Fruit fly (Drosophila melanogaster) whole organism, prepupa: Measurements from ENCODE around the gene CG33941.

Source experiments
- CG10631 ChIP-seq: fragments of 200-800 bp; sonication (Bioruptor generic); optimal IDR thresholded peaks from 2 replicates; lab custom pipeline; 2016; ENCODE audit warnings: missing biosample characterization, missing genetic modification characterization
- CG11294 ChIP-seq: fragments of 200-800 bp; sonication (Bioruptor generic); IDR thresholded peaks from 2 replicates; pipeline ENCODE4 v1.3.6; 2022; ENCODE audit warnings: missing biosample characterization, missing genetic modification characterization
- CG11762 ChIP-seq: fragments of 200-800 bp; sonication (Bioruptor generic); optimal IDR thresholded peaks from 3 replicates; lab custom pipeline; 2016; ENCODE audit warnings: missing biosample characterization, missing genetic modification characterization; ENCODE audit not compliant: insufficient read depth
- CG11902 ChIP-seq: fragments of 200-800 bp; sonication (Bioruptor generic); optimal IDR thresholded peaks from 3 replicates; lab custom pipeline; 2016; ENCODE audit warnings: missing biosample characterization, missing genetic modification characterization
- CG15336 ChIP-seq: fragments of 200-800 bp; sonication (Bioruptor generic); IDR thresholded peaks from 2 replicates; pipeline ENCODE4 v1.3.6; 2022; ENCODE audit warnings: missing biosample characterization, missing genetic modification characterization
- CG1621 ChIP-seq: fragments of 200-800 bp; sonication (Bioruptor generic); optimal IDR thresholded peaks from 3 replicates; lab custom pipeline; 2018; ENCODE audit warnings: missing biosample characterization, mild to moderate bottlenecking, missing genetic modification characterization
- CG16779 ChIP-seq: fragments of 200-800 bp; sonication (Bioruptor generic); optimal IDR thresholded peaks from 3 replicates; lab custom pipeline; 2017; ENCODE audit warnings: missing biosample characterization, mild to moderate bottlenecking, missing genetic modification characterization
- CG3032 ChIP-seq: fragments of 200-800 bp; optimal IDR thresholded peaks from 2 replicates; lab custom pipeline; 2019; ENCODE audit warnings: missing biosample characterization, mild to moderate bottlenecking, missing genetic modification characterization, moderate library complexity
- CG6792 ChIP-seq: fragments of 200-800 bp; sonication (Bioruptor generic); optimal IDR thresholded peaks from 3 replicates; lab custom pipeline; 2016; ENCODE audit warnings: missing biosample characterization, missing genetic modification characterization
- CG6808 ChIP-seq: fragments of 200-800 bp; sonication (Bioruptor generic); optimal IDR thresholded peaks from 3 replicates; lab custom pipeline; 2017; ENCODE audit warnings: missing biosample characterization, missing genetic modification characterization, mild to moderate bottlenecking, moderate library complexity, missing genetic modification reagents
- CG6854 ChIP-seq: fragments of 200-800 bp; sonication (Bioruptor generic); optimal IDR thresholded peaks from 2 replicates; lab custom pipeline; 2017; ENCODE audit warnings: missing biosample characterization, mild to moderate bottlenecking, missing genetic modification characterization
- CG8319 ChIP-seq: fragments of 200-800 bp; sonication (Bioruptor generic); optimal IDR thresholded peaks from 3 replicates; lab custom pipeline; 2016; ENCODE audit warnings: missing biosample characterization, missing genetic modification characterization
- CG8632 ChIP-seq: fragments of 200-800 bp; sonication (Bioruptor generic); optimal IDR thresholded peaks from 3 replicates; lab custom pipeline; 2016; ENCODE audit warnings: missing biosample characterization, missing genetic modification characterization
- CG9139 ChIP-seq: fragments of 200-800 bp; sonication (Bioruptor generic); optimal IDR thresholded peaks from 3 replicates; lab custom pipeline; 2017; ENCODE audit warnings: missing biosample characterization, mild to moderate bottlenecking, missing genetic modification characterization
- Eip75B ChIP-seq: fragments of 200-800 bp; sonication (Bioruptor generic); optimal IDR thresholded peaks from 3 replicates; lab custom pipeline; 2016; ENCODE audit warnings: missing biosample characterization, missing genetic modification characterization
- Eip78C ChIP-seq: fragments of 200-800 bp; sonication (Bioruptor generic); peaks from one replicate; lab custom pipeline; 2016; ENCODE audit warnings: missing biosample characterization, missing genetic modification characterization
- Eip93F ChIP-seq: fragments of 200-800 bp; sonication (Bioruptor generic); optimal IDR thresholded peaks from 2 replicates; lab custom pipeline; 2016; ENCODE audit warnings: missing biosample characterization, mild to moderate bottlenecking, missing genetic modification characterization
- Ets21C ChIP-seq: fragments of 200-800 bp; sonication (Bioruptor generic); optimal IDR thresholded peaks from 3 replicates; lab custom pipeline; 2016; ENCODE audit warnings: missing biosample characterization, missing genetic modification characterization
- Ets96B ChIP-seq: fragments of 200-800 bp; optimal IDR thresholded peaks from 2 replicates; lab custom pipeline; 2019; ENCODE audit warnings: missing biosample characterization, mild to moderate bottlenecking, missing genetic modification characterization, moderate library complexity
- Gug ChIP-seq: fragments of 200-800 bp; sonication (Bioruptor generic); IDR thresholded peaks from 2 replicates; pipeline ENCODE4 v1.3.6; 2022; ENCODE audit warnings: missing biosample characterization, missing genetic modification characterization
- Hr4 ChIP-seq: fragments of 200-800 bp; sonication (Bioruptor generic); optimal IDR thresholded peaks from 3 replicates; lab custom pipeline; 2016; ENCODE audit warnings: missing biosample characterization, missing genetic modification characterization
- OdsH ChIP-seq: fragments of 200-800 bp; sonication (Bioruptor generic); optimal IDR thresholded peaks from 3 replicates; lab custom pipeline; 2016; ENCODE audit warnings: missing biosample characterization, missing genetic modification characterization
- Smox ChIP-seq: fragments of 200-800 bp; sonication (Bioruptor generic); optimal IDR thresholded peaks from 3 replicates; lab custom pipeline; 2016; ENCODE audit warnings: missing biosample characterization, missing genetic modification characterization
- Sox14 ChIP-seq: fragments of 200-800 bp; sonication (Bioruptor generic); optimal IDR thresholded peaks from 3 replicates; lab custom pipeline; 2016; ENCODE audit warnings: missing biosample characterization, missing genetic modification characterization
- Sox15 ChIP-seq: fragments of 200-800 bp; sonication (Bioruptor generic); optimal IDR thresholded peaks from 3 replicates; lab custom pipeline; 2016; ENCODE audit warnings: missing biosample characterization, missing genetic modification characterization
- achi ChIP-seq: fragments of 200-800 bp; sonication (Bioruptor generic); optimal IDR thresholded peaks from 3 replicates; lab custom pipeline; 2016; ENCODE audit warnings: missing biosample characterization, missing genetic modification characterization
- acj6 ChIP-seq: fragments of 200-800 bp; sonication (Bioruptor generic); optimal IDR thresholded peaks from 3 replicates; lab custom pipeline; 2016; ENCODE audit warnings: missing biosample characterization, missing genetic modification characterization
- cyc ChIP-seq: fragments of 200-800 bp; sonication (Bioruptor generic); optimal IDR thresholded peaks from 3 replicates; lab custom pipeline; 2016; ENCODE audit warnings: missing biosample characterization, missing genetic modification characterization
- dsx ChIP-seq: fragments of 200-800 bp; optimal IDR thresholded peaks from 3 replicates; lab custom pipeline; 2019; ENCODE audit warnings: missing biosample characterization, mild to moderate bottlenecking, missing genetic modification characterization, moderate library complexity; ENCODE audit not compliant: poor library complexity, severe bottlenecking
- eg ChIP-seq: fragments of 200-800 bp; sonication (Bioruptor generic); IDR thresholded peaks from 3 replicates; pipeline ENCODE4 v1.3.6; 2022; ENCODE audit warnings: missing biosample characterization, missing genetic modification characterization
- esn ChIP-seq: fragments of 200-800 bp; sonication (Bioruptor generic); optimal IDR thresholded peaks from 2 replicates; lab custom pipeline; 2016; ENCODE audit warnings: missing biosample characterization, mild to moderate bottlenecking, missing genetic modification characterization, moderate library complexity
- fd59A ChIP-seq: fragments of 200-800 bp; sonication (Bioruptor generic); optimal IDR thresholded peaks from 2 replicates; lab custom pipeline; 2017; ENCODE audit warnings: missing biosample characterization, mild to moderate bottlenecking, missing genetic modification characterization, missing genetic modification reagents
- fkh ChIP-seq: fragments of 200-800 bp; sonication (Bioruptor generic); optimal IDR thresholded peaks from 3 replicates; lab custom pipeline; 2017; ENCODE audit warnings: missing biosample characterization, mild to moderate bottlenecking, missing genetic modification characterization, moderate library complexity
- lz ChIP-seq: fragments of 200-800 bp; sonication (Bioruptor generic); optimal IDR thresholded peaks from 3 replicates; lab custom pipeline; 2016; ENCODE audit warnings: missing biosample characterization, missing genetic modification characterization
- net ChIP-seq: fragments of 200-800 bp; sonication (Bioruptor generic); optimal IDR thresholded peaks from 3 replicates; lab custom pipeline; 2016; ENCODE audit warnings: missing biosample characterization, missing genetic modification characterization
- pdm3 ChIP-seq: fragments of 200-800 bp; sonication (Bioruptor generic); optimal IDR thresholded peaks from 3 replicates; lab custom pipeline; 2016; ENCODE audit warnings: missing biosample characterization, missing genetic modification characterization
- salr ChIP-seq, 2 experiments: fragments of 200-800 bp; sonication (Bioruptor generic); optimal IDR thresholded peaks; 3 replicates each; lab custom pipeline; 2016 to 2018; ENCODE audit warnings: missing biosample characterization in 2 of 2, missing genetic modification characterization in 2 of 2, mild to moderate bottlenecking in 1 of 2
- spab ChIP-seq: fragments of 200-800 bp; sonication (Bioruptor generic); optimal IDR thresholded peaks from 2 replicates; lab custom pipeline; 2017; ENCODE audit warnings: missing biosample characterization, mild to moderate bottlenecking, missing genetic modification characterization, missing genetic modification reagents
- ss ChIP-seq, 2 experiments: fragments of 200-800 bp; sonication (Bioruptor generic); optimal IDR thresholded peaks; 2 replicates in 1 of 2; 3 replicates in 1 of 2; lab custom pipeline; 2017 to 2018; ENCODE audit warnings: mild to moderate bottlenecking in 2 of 2, missing biosample characterization in 2 of 2, missing genetic modification characterization in 2 of 2, moderate library complexity in 1 of 2
- svp ChIP-seq: fragments of 200-800 bp; sonication (Bioruptor generic); peaks from one replicate; lab custom pipeline; 2016; ENCODE audit warnings: missing biosample characterization, missing genetic modification characterization
- vri ChIP-seq: fragments of 200-800 bp; sonication (Bioruptor generic); optimal IDR thresholded peaks from 3 replicates; lab custom pipeline; 2016; ENCODE audit warnings: missing biosample characterization, mild to moderate bottlenecking, missing genetic modification characterization

CG33941 gene

DNA sequence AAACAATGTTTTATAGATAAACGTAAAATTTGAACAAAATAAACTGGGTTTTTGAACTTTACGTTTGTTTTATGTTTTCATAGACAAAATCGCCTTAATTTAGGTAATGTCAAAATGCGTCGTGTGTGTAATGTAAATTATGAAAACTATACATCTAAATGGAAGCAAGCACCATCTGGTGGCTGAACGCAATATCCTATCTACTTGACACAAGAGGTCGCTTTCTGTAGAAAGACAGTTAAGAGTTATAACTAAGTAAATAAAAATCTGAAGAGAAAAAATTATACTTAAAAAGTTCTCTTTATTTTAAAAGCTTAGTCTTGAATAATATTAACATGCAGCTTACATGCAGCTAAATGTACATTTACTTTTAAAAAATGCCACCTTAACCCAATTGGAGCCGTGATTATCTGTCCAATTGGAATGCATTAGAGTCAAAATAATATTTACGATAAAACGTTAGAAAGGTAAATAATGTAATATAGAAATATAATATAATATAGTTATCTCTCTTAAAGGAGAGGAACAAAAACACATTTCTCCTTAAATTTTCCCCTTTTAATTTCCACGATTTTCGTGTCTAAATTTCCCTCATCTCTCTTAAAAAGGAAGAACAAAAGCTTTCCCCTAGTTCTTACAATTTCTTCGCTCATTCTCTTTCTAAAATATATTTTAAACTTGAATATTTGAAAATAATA is 42.5 kb upstream of the CG33941 start (continued):
- TF ChIP-seq cyc (peak; percentile 93), fkh (peak; percentile 99), achi (peak; percentile 69), Eip78C (peak; percentile 91), CG11762 (GFP tag; lab: Kevin White, UChicago) (peak; percentile 57), CG6854 (peak; percentile 0), acj6 (peak; percentile 84), CG1621 (no peak), lz (GFP tag; lab: Kevin White, UChicago) (peak; percentile 89)

DNA sequence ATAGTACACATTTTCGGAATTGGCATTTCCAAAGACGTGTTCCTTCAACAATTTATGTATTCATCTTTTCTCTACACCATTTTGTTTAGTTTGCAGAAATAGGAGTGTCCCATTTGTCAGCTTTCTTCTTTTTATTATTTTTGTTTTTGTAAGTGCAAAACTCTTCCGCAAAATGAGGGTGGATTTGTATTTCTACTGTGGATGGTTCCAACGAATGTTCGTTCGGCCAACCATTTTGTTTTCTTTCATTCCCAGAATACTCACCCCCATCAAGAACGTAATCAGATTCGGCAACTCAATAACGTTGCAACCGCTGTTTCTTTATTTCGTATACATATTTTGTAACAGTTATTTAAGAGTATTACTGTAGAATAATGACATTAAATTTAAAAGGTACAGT is 39.0 kb upstream of the CG33941 start:
- TF ChIP-seq pdm3 (GFP tag; lab: Kevin White, UChicago) (no peak), OdsH (GFP tag; lab: Kevin White, UChicago) (no peak), CG15336 (no peak), Hr4 (no peak), CG6792 (no peak), Eip93F (GFP tag; lab: Kevin White, UChicago) (no peak), lz (GFP tag; lab: Kevin White, UChicago) (no peak), CG11294 (GFP tag; lab: Robert Waterston, UW) (no peak), Ets96B (tag; lab: Kevin White, UChicago) (no peak), Eip75B (GFP tag; lab: Kevin White, UChicago) (no peak)

DNA sequence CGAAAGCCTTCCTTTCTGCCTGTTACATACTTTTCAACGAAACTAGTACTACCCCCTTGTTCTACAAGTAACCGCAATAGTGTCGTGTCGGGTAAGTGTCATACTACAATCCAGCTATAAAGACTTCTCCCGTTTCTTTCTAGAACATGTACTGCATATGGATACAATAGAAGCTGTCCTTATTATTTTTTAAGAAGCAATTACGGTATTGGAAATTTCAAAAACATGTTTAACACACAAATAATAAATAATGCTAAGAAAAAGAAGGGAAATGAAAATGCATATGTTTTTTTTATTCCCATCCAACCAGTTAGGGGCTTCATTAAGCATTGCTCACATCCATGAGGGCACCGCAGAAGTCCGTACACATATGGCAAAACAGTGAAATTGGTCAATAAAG is 37.8 kb upstream of the CG33941 start:
- TF ChIP-seq esn (GFP tag; lab: Kevin White, UChicago), result no peak
- no peak for TF ChIP-seq salr (GFP tag; optimal IDR thresholded peaks at IDR 0.05; lab: Kevin White, UChicago)
- no peak for TF ChIP-seq Sox15
- no peak for TF ChIP-seq eg (GFP tag; lab: Robert Waterston, UW)
- TF ChIP-seq Sox14 (GFP tag; lab: Kevin White, UChicago), result no peak
- no peak for TF ChIP-seq net
- TF ChIP-seq Eip78C, result no peak
- no peak for TF ChIP-seq dsx (GFP tag; lab: Kevin White, UChicago)
- no peak for TF ChIP-seq svp (GFP tag; lab: Kevin White, UChicago)
- TF ChIP-seq CG8319 (GFP tag; lab: Kevin White, UChicago), result no peak

DNA sequence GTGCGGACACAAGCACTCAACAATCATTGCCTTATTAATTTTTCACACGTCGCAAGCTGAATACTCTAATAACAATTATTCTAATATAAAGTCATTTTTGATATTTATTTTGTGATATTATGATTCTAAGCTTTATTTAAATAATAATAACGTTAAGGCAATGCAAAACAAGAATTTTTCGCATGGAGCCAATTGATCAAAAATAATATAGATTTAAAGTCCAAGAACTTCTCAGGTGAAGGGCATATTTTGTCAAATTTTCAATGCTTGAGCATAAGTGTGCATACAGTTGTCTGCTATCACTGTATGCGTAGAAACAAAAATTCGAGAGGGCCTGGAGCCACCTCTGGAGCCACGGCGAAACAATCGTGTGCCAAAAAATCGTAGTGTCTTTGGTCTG is 32.9 kb upstream of the CG33941 start:
- TF ChIP-seq Eip93F (GFP tag; lab: Kevin White, UChicago) (no peak), CG8632 (GFP tag; lab: Kevin White, UChicago) (no peak), vri (GFP tag; lab: Kevin White, UChicago) (no peak)

DNA sequence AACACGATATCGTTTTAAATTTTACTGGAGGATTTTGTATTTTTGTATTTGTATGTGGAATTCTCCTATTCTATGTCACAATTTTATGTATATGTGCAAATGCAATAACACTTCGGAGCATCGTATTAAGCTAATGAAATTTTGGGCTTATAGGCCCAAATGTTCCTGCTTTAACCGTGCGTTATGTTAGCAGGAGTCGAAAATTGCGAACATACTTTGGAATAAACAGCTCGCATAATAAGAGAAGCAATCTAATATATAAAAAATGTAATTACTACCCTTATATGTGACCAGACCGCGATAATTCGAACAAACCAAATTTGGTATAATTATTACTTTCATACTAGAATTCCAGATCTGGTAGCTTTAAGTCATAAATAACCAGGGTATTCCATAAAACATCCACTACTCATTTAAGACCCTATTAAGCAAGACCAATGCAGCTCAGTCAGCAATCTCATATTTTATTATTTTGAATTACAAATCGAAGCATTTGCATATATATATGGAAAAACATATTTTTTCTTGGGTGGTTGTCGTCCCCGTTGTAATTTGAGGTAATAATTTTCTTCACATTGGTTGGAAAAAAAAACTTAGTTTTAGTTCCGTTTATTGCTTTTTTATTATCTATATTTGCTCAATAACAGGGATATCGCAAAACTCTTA is 23.6 kb upstream of the CG33941 start, which contains the start of gene lgs:
Gene lgs, minus strand, starts transcription at position 320 of the 666 bp plus-strand sequence.
- TF ChIP-seq fd59A (no peak), Ets21C (GFP tag; lab: Kevin White, UChicago) (peak; percentile 21), CG11902 (no peak), lz (GFP tag; lab: Kevin White, UChicago) (peak; percentile 50), CG6808 (no peak), CG3032 (tag; lab: Kevin White, UChicago) (peak; percentile 37), CG8319 (GFP tag; lab: Kevin White, UChicago) (no peak), CG8632 (GFP tag; lab: Kevin White, UChicago) (no peak), CG10631 (GFP tag; lab: Kevin White, UChicago) (peak; percentile 55), esn (GFP tag; lab: Kevin White, UChicago) (peak; percentile 53), OdsH (GFP tag; lab: Kevin White, UChicago) (peak; percentile 21), CG15336 (no peak), CG9139 (GFP tag; lab: Kevin White, UChicago) (no peak), vri (GFP tag; lab: Kevin White, UChicago) (no peak), acj6 (peak; percentile 9), Gug (GFP tag; lab: Robert Waterston, UW) (no peak), ss (GFP tag; optimal IDR thresholded peaks at IDR 0.05; lab: Kevin White, UChicago) (no peak), dsx (GFP tag; lab: Kevin White, UChicago) (no peak), spab (no peak), CG6854 (no peak), Smox (GFP tag; lab: Kevin White, UChicago) (no peak), pdm3 (GFP tag; lab: Kevin White, UChicago) (no peak), CG16779 (tag; lab: Kevin White, UChicago) (no peak), fkh (no peak), achi (no peak)
